Worm (Caenorhabditis elegans) whole organism, L3 larva: ENCODE measurements around the gene btb-16.

ENCODE experiments used
- R02D3.7 ChIP-seq: fragments of 150-350 bp; optimal IDR thresholded peaks from 2 replicates; lab custom pipeline; 2014; ENCODE audit warnings: missing biosample characterization, missing genetic modification characterization
- aly-2 ChIP-seq: fragments of 150-350 bp; optimal IDR thresholded peaks from 2 replicates; lab custom pipeline; 2014; ENCODE audit warnings: missing biosample characterization, missing genetic modification characterization
- ama-1 ChIP-seq: fragments of 150-350 bp; optimal IDR thresholded peaks from 2 replicates; lab custom pipeline; 2018
- ceh-28 ChIP-seq: fragments of 150-350 bp; optimal IDR thresholded peaks from 2 replicates; lab custom pipeline; 2014; ENCODE audit warnings: missing biosample characterization, missing genetic modification reagents, missing genetic modification characterization
- ceh-82 ChIP-seq: fragments of 150-350 bp; optimal IDR thresholded peaks from 2 replicates; lab custom pipeline; 2014; ENCODE audit warnings: missing biosample characterization, missing genetic modification characterization
- ceh-9 ChIP-seq: sonication (generic microtip); optimal IDR thresholded peaks from 2 replicates; lab custom pipeline; 2018; ENCODE audit warnings: missing biosample characterization, missing genetic modification characterization
- egl-5 ChIP-seq: fragments of 150-350 bp; optimal IDR thresholded peaks from 2 replicates; lab custom pipeline; 2017; ENCODE audit warnings: missing biosample characterization, missing genetic modification reagents, missing genetic modification characterization, inconsistent platforms
- elt-2 ChIP-seq: sonication (generic microtip); optimal IDR thresholded peaks from 2 replicates; lab custom pipeline; 2016; ENCODE audit warnings: missing genetic modification reagents, mild to moderate bottlenecking, missing genetic modification characterization, missing compliant biosample characterization
- eor-1 ChIP-seq, 2 experiments: fragments of 150-350 bp; optimal IDR thresholded peaks; 2 replicates each; lab custom pipeline; 2014 to 2018; ENCODE audit warnings: missing biosample characterization in 2 of 2, missing genetic modification characterization in 2 of 2
- fkh-10 ChIP-seq: sonication (generic microtip); optimal IDR thresholded peaks from 2 replicates; lab custom pipeline; 2017; ENCODE audit warnings: missing biosample characterization, missing genetic modification reagents, missing genetic modification characterization
- fkh-2 ChIP-seq: fragments of 150-350 bp; optimal IDR thresholded peaks from 2 replicates; lab custom pipeline; 2014; ENCODE audit warnings: missing biosample characterization, missing genetic modification reagents, missing genetic modification characterization
- hmg-11 ChIP-seq: sonication (generic microtip); optimal IDR thresholded peaks from 2 replicates; lab custom pipeline; 2016; ENCODE audit warnings: missing genetic modification characterization, missing compliant biosample characterization
- lin-15B ChIP-seq: fragments of 150-350 bp; optimal IDR thresholded peaks from 2 replicates; lab custom pipeline; 2014; ENCODE audit warnings: missing biosample characterization, missing genetic modification characterization
- lsy-12 ChIP-seq: sonication (generic microtip); optimal IDR thresholded peaks from 2 replicates; lab custom pipeline; 2016; ENCODE audit warnings: mild to moderate bottlenecking, missing genetic modification characterization, missing compliant biosample characterization
- mdl-1 ChIP-seq: fragments of 150-350 bp; optimal IDR thresholded peaks from 2 replicates; lab custom pipeline; 2014; ENCODE audit warnings: missing biosample characterization, missing genetic modification characterization
- nfya-1 ChIP-seq: sonication (generic microtip); optimal IDR thresholded peaks from 2 replicates; lab custom pipeline; 2017; ENCODE audit warnings: missing genetic modification characterization, mild to moderate bottlenecking, missing compliant biosample characterization, antibody characterized with exemption, moderate library complexity; ENCODE audit not compliant: insufficient read depth
- nhr-11 ChIP-seq: fragments of 150-350 bp; optimal IDR thresholded peaks from 2 replicates; lab custom pipeline; 2014; ENCODE audit warnings: missing biosample characterization, missing genetic modification characterization
- nhr-237 ChIP-seq: fragments of 150-350 bp; optimal IDR thresholded peaks from 2 replicates; lab custom pipeline; 2014; ENCODE audit warnings: missing biosample characterization, missing genetic modification characterization
- nhr-25 ChIP-seq: sonication (generic microtip); optimal IDR thresholded peaks from 2 replicates; lab custom pipeline; 2017; ENCODE audit warnings: missing biosample characterization, missing genetic modification characterization
- nhr-28 ChIP-seq: fragments of 150-350 bp; optimal IDR thresholded peaks from 2 replicates; lab custom pipeline; 2014; ENCODE audit warnings: missing biosample characterization, missing genetic modification characterization
- nhr-43 ChIP-seq: sonication (generic microtip); optimal IDR thresholded peaks from 2 replicates; lab custom pipeline; 2016; ENCODE audit warnings: mild to moderate bottlenecking, missing genetic modification characterization, missing compliant biosample characterization; ENCODE audit not compliant: poor library complexity, severe bottlenecking
- nhr-76 ChIP-seq: fragments of 150-350 bp; sonication (generic microtip); optimal IDR thresholded peaks from 5 replicates; lab custom pipeline; 2014; ENCODE audit warnings: missing biosample characterization, missing genetic modification characterization
- nhr-77 ChIP-seq: fragments of 150-350 bp; optimal IDR thresholded peaks from 2 replicates; lab custom pipeline; 2014; ENCODE audit warnings: missing biosample characterization, missing genetic modification characterization
- pha-4 ChIP-seq: fragments of 150-350 bp; optimal IDR thresholded peaks from 2 replicates; lab custom pipeline; 2014; ENCODE audit warnings: missing biosample characterization, missing genetic modification reagents, missing genetic modification characterization
- sea-2 ChIP-seq: fragments of 150-350 bp; sonication (generic microtip); optimal IDR thresholded peaks from 4 replicates; lab custom pipeline; 2014; ENCODE audit warnings: missing biosample characterization, missing genetic modification reagents, missing genetic modification characterization
- snpc-4 ChIP-seq: fragments of 150-350 bp; optimal IDR thresholded peaks from 2 replicates; lab custom pipeline; 2014; ENCODE audit warnings: missing biosample characterization, missing genetic modification characterization
- tbx-2 ChIP-seq: sonication (generic microtip); optimal IDR thresholded peaks from 2 replicates; lab custom pipeline; 2016; ENCODE audit warnings: mild to moderate bottlenecking, missing genetic modification characterization, missing compliant biosample characterization
- unc-39 ChIP-seq: sonication (generic microtip); optimal IDR thresholded peaks from 4 replicates; lab custom pipeline; 2017; ENCODE audit warnings: missing biosample characterization, missing genetic modification characterization
- unc-62 ChIP-seq: fragments of 150-350 bp; sonication (generic microtip); optimal IDR thresholded peaks from 4 replicates; lab custom pipeline; 2014; ENCODE audit warnings: missing biosample characterization, missing genetic modification reagents, missing genetic modification characterization
- zag-1 ChIP-seq: fragments of 150-350 bp; optimal IDR thresholded peaks from 2 replicates; lab custom pipeline; 2014; ENCODE audit warnings: missing biosample characterization, missing genetic modification characterization
- ztf-11 ChIP-seq: fragments of 150-350 bp; optimal IDR thresholded peaks from 2 replicates; lab custom pipeline; 2014; ENCODE audit warnings: missing biosample characterization, missing genetic modification characterization
- ztf-4 ChIP-seq: fragments of 150-350 bp; optimal IDR thresholded peaks from 2 replicates; lab custom pipeline; 2014; ENCODE audit warnings: missing biosample characterization, missing genetic modification characterization

btb-16 gene

DNA sequence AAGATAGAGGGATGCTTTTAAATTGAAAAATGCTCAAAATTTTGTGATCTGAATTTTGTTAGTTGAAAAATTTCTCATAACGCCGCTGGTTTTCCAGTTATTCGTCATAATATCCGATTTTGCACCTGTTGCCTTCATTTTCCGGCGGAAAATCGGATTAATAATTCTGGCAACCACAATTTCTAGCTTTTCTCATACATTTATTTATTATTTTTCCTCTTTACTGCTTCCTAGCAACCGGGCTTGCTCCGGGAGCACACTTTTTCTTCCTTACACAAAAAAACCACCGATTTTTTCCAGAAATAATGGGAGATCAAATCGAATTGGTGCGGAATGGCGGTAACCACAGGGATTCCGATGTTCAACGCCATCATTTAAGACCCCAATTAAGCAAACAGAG, 29.3 kb upstream of the btb-16 start, which contains the start of gene F02E11.7:
Gene F02E11.7 (plus strand): TSS at position 301 of the 400 bp plus-strand sequence.
- TF ChIP-seq unc-39 (tag; lab: Kevin White, UChicago) (no peak), egl-5 (no peak)
- TF ChIP-seq, all 47 proteins: peak for 0

DNA sequence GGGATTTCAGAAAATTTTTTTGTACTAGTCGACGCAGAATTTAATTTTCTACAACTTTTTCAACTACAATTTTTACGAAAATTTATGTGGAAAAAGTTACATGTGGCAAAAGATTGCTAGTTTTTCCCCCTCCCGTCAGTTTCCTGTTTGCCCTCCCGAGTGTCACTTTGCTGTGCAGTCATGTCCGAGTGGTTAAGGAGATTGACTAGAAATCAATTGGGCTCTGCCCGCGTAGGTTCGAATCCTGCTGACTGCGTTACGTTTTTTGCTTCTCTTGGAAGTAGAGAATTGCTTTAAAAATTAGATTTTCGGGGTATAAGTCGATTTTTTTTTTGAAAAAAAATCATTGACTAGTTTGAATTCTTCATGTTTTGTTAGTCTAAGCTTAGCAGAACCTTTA, 28.9 kb upstream of the btb-16 start:
- TF ChIP-seq nfya-1 (tag; lab: Kevin White, UChicago) (peak; percentile 8), ceh-82 (tag; lab: Kevin White, UChicago) (no peak), nhr-43 (no peak), pha-4 (peak; percentile 17)
- TF ChIP-seq, all 47 proteins: peak for 2

DNA sequence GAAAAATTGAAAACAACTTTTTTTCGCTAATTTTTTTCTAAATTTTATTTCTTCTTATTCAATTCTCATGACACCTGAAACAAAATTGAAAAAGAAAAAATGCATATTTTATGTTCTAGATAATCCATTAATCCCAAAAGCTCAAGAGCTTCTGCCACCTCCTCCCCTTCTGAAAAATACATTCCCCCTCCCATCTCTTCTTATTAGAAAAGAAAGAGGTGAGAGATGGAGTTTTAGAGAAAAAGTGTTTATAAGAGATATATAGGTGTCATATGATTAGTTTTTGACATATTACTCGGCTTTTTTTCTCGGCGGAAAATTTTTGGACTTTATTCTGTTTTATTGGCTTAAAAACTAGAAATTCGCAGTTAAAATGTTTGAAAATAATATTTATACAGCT, 26.1 kb upstream of the btb-16 start:
- no peak for TF ChIP-seq nhr-25 (tag; lab: Kevin White, UChicago)
- no peak for TF ChIP-seq nhr-77 (tag; lab: Kevin White, UChicago)
- no peak for TF ChIP-seq lsy-12 (tag; lab: Kevin White, UChicago)
- no peak for TF ChIP-seq egl-5
- no peak for TF ChIP-seq sea-2 (GFP tag; lab: Kevin White, UChicago)
- TF ChIP-seq ceh-82 (tag; lab: Kevin White, UChicago) = no peak
- no peak for TF ChIP-seq pha-4
- no peak for TF ChIP-seq snpc-4 (tag; lab: Kevin White, UChicago)
- no peak for TF ChIP-seq hmg-11 (tag; lab: Kevin White, UChicago)
- no peak for TF ChIP-seq fkh-10 (GFP tag; lab: Kevin White, UChicago)
- no peak for TF ChIP-seq lin-15B
- no peak for TF ChIP-seq nhr-28
- TF ChIP-seq nhr-43 = no peak

DNA sequence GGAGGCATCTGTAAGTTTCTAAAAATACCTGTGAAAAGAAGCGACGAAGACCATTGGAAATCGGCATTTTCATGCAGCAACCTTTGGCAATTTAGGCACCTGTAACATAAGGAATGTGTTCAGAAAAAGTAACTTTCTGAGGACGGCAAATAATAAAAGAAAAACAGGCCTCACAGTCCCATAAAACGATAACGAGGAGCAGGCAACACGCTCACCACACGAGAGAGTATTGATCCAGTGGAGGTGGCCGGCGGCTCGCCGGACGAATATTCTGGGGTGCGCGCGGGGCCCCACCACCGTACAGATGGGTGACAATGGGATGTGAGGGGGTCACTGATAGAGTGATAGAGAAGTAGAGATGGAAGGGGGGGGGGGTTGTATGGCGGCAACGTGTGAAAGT, 21.8 kb upstream of the btb-16 start, which contains the start of gene F02E11.3:
Gene F02E11.3 (minus strand): TSS at position 101 of the 400 bp plus-strand sequence.
- TF ChIP-seq nhr-76 (tag; lab: Kevin White, UChicago) (no peak), eor-1 (tag; optimal IDR thresholded peaks at IDR 0.05; lab: Kevin White, UChicago) (no peak), nhr-11 (tag; lab: Kevin White, UChicago) (no peak), lsy-12 (tag; lab: Kevin White, UChicago) (no peak), nhr-43 (no peak), tbx-2 (tag; lab: Kevin White, UChicago) (no peak), ama-1 (lab: Kevin White, UChicago) (no peak), unc-62 (GFP tag; lab: Kevin White, UChicago) (no peak), mdl-1 (tag; lab: Kevin White, UChicago) (no peak), zag-1 (tag; lab: Kevin White, UChicago) (no peak)

DNA sequence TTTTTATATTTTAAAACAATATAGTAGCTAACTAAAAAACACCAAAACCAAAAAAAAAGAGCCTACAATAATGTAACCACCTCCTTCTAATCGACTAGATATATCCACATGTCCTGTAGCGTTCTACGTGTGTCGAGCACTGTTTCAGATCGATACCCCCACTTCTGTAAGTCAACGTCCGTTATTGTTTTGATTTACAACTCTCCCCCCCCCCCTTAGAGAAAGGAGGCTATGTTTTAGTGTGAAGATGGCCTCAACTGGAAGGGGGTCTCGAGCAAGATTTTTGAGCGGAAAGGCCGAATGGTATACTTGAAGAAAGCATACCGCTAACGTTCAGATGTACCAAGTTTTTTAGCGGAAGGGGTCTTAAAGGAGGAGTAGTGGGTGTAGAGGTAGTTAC, 19.0 kb upstream of the btb-16 start, which contains the start of gene F02E11.4:
Gene F02E11.4 (minus strand): TSS at position 101 of the 400 bp plus-strand sequence.
- TF ChIP-seq ztf-4 = no peak

DNA sequence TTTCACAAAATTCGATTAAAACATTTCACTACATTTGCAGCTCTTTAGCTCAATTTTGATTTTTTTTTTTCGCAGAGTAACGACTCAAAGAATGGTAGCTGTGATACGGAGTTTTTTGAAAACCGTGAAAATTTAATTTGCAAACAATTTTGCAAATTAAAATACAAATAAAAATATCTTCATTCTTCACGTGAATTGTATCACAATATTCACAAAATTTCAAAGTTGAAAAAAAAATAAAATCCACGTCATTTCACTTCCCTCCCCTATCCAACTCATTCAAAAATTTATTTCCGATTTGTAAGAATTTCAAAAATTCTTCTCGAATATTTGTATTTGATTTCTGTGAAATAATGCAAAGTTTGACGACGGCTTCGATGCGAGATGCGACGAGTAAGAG, 18.0 kb upstream of the btb-16 start, which contains the start of gene wht-4:
Gene wht-4 (plus strand): TSS at position 301 of the 400 bp plus-strand sequence.
- no peak for TF ChIP-seq sea-2 (GFP tag; lab: Kevin White, UChicago)
- no peak for TF ChIP-seq R02D3.7
- no peak for TF ChIP-seq nhr-237
- no peak for TF ChIP-seq aly-2 (tag; lab: Kevin White, UChicago)
- no peak for TF ChIP-seq ceh-9
- no peak for TF ChIP-seq eor-1 (tag; optimal IDR thresholded peaks at IDR 0.05; lab: Kevin White, UChicago)
- no peak for TF ChIP-seq nhr-43
- TF ChIP-seq egl-5 = no peak

DNA sequence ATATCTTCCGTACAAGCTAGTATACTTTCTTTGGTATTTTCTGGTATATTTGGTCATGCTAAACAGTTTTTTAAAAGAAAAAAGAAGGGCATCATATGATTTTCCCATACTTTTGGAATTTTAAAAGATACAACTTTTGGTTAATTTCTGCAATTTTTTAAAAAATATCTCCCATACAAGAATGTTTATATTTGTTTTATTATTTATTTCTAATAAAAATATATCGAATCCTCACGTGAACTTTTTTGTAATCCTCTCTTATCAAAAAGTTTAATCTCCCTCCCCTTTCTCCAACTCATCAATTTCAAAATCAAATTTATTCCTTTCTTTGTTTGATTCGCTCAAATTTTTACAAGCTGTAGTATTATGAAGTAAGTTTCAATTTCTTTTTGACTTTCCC, 14.3 kb upstream of the btb-16 start, which contains the start of gene nep-13:
Gene nep-13 (plus strand): TSS at position 301 of the 400 bp plus-strand sequence.
- TF ChIP-seq ztf-11 (tag; lab: Kevin White, UChicago) (no peak), elt-2 (tag; lab: Kevin White, UChicago) (no peak), fkh-2 (tag; lab: Kevin White, UChicago) (no peak), zag-1 (tag; lab: Kevin White, UChicago) (no peak), snpc-4 (tag; lab: Kevin White, UChicago) (no peak), nhr-43 (no peak), sea-2 (GFP tag; lab: Kevin White, UChicago) (no peak), unc-39 (tag; lab: Kevin White, UChicago) (no peak), lsy-12 (tag; lab: Kevin White, UChicago) (no peak), pha-4 (no peak), ceh-82 (tag; lab: Kevin White, UChicago) (no peak), nhr-237 (no peak), nhr-11 (tag; lab: Kevin White, UChicago) (no peak), tbx-2 (tag; lab: Kevin White, UChicago) (no peak), lin-15B (no peak), ceh-28 (tag; lab: Kevin White, UChicago) (no peak), ama-1 (lab: Kevin White, UChicago) (no peak), egl-5 (no peak), aly-2 (tag; lab: Kevin White, UChicago) (no peak), hmg-11 (tag; lab: Kevin White, UChicago) (no peak)
- TF ChIP-seq, all 47 proteins: peak for 0
